Fruit fly (Drosophila melanogaster): ENCODE results near the gene ppk8.

The ppk8 gene

DNA sequence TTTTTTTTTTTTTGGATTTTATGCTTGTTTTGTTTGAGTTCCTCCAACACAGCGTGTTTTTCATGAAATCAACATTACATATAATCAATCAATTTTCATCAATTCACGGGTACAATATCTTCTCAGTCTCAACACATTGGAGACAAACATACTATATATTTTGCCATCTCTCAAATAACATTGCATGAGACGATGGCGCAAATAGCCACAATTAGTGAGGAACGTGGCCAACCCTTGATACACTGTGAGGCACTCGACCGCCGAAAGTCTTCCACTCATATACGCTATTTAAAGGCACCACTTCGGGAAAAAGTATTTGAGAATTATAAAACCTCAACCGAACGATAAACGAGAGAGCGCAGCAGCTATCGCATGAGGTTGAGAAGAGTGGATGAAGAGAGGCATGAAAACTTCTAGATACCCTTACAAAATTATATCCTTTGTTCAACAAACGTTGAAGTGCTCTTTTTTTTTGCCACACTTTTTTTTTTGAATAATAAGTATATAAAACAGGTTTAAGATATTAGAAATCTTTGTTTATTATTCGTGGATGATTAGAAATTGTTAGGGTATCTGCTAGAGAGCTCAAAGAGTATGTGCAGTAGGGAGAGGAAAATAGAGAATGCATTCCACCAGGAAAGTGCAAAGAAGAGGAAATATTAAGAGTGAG is 11.6 kb upstream of the ppk8 start (continued):
- TF ChIP-seq eyg (GFP tag; optimal IDR thresholded peaks at IDR 0.05), result no peak
- peak; percentile 45 for TF ChIP-seq cwo (GFP tag; optimal IDR thresholded peaks at IDR 0.05)
- TF ChIP-seq CG9876 (GFP tag; optimal IDR thresholded peaks at IDR 0.05), result no peak
- TF ChIP-seq wor (GFP tag; IDR thresholded peaks at IDR 0.05), result peak; percentile 93
- no peak for TF ChIP-seq en (GFP tag; optimal IDR thresholded peaks at IDR 0.05)
- peak; percentile 66 for TF ChIP-seq CG12299 (tag; optimal IDR thresholded peaks at IDR 0.05)
- TF ChIP-seq eve (GFP tag; optimal IDR thresholded peaks at IDR 0.05), result peak in 1 of 2 experiments; percentile 75
- peak; percentile 75; the same call in 1 of the 2 replicates for TF ChIP-seq CG42726 (GFP tag; IDR thresholded peaks at IDR 0.05; ENCODE audit: partially characterized antibody)
- no peak for TF ChIP-seq CG7271 (tag; optimal IDR thresholded peaks at IDR 0.05)
- peak; percentile 63 for TF ChIP-seq scrt (GFP tag; optimal IDR thresholded peaks at IDR 0.05)
- peak; percentile 66 for TF ChIP-seq CG8359 (GFP tag; optimal IDR thresholded peaks at IDR 0.05; ENCODE audit: borderline replicate concordance)
- TF ChIP-seq ken (GFP tag; IDR thresholded peaks at IDR 0.05), result peak; percentile 89
- peak in 1 of 2 experiments; percentile 44 for TF ChIP-seq crp (GFP tag; optimal IDR thresholded peaks at IDR 0.05)
- no peak for TF ChIP-seq her (GFP tag; optimal IDR thresholded peaks at IDR 0.05)
- no peak for TF ChIP-seq sna (GFP tag; IDR thresholded peaks at IDR 0.05; ENCODE audit: partially characterized antibody)
- no peak for TF ChIP-seq wek (GFP tag; optimal IDR thresholded peaks at IDR 0.05)
- TF ChIP-seq Hmx (GFP tag; optimal IDR thresholded peaks at IDR 0.05), result no peak
- TF ChIP-seq croc (GFP tag; conservative IDR thresholded peaks at IDR 0.05), result peak; percentile 82
- peak; percentile 66 for TF ChIP-seq CG32532 (GFP tag; IDR thresholded peaks at IDR 0.05)
- TF ChIP-seq zen2 (GFP tag; IDR thresholded peaks at IDR 0.05; ENCODE audit: partially characterized antibody), result no peak
- TF ChIP-seq zen (tag; optimal IDR thresholded peaks at IDR 0.05), result peak; percentile 67
- peak; percentile 82 for TF ChIP-seq CG1024 (GFP tag; IDR thresholded peaks at IDR 0.05)
- TF ChIP-seq CG18619 (GFP tag; optimal IDR thresholded peaks at IDR 0.05), result peak; percentile 71
- TF ChIP-seq ab (GFP tag; optimal IDR thresholded peaks at IDR 0.05), result no peak
- TF ChIP-seq org-1 (GFP tag; optimal IDR thresholded peaks at IDR 0.05), result peak; percentile 73
- no peak for TF ChIP-seq Dfd (GFP tag; optimal IDR thresholded peaks at IDR 0.05)
- peak; percentile 94 for TF ChIP-seq sens (GFP tag)
- peak; percentile 54 for TF ChIP-seq CG3065 (GFP tag; optimal IDR thresholded peaks at IDR 0.05)
- TF ChIP-seq Mes4 (GFP tag; optimal IDR thresholded peaks at IDR 0.05), result peak; percentile 69
- TF ChIP-seq ase (GFP tag; IDR thresholded peaks at IDR 0.05), result peak; percentile 84
- peak; percentile 46; the same call in 2 of the 3 replicates for TF ChIP-seq CG34422 (GFP tag; IDR thresholded peaks at IDR 0.05)
- no peak for TF ChIP-seq lbe (GFP tag; optimal IDR thresholded peaks at IDR 0.05)
- TF ChIP-seq CG10366 (GFP tag; IDR thresholded peaks at IDR 0.05), result peak; percentile 92
- TF ChIP-seq crc (GFP tag; optimal IDR thresholded peaks at IDR 0.05), result no peak
- TF ChIP-seq tgo (GFP tag; IDR thresholded peaks at IDR 0.05), result peak; percentile 71
- no peak for TF ChIP-seq CG30020 (tag; optimal IDR thresholded peaks at IDR 0.05)
- peak; percentile 19 for TF ChIP-seq CG7786 (GFP tag; optimal IDR thresholded peaks at IDR 0.05)
- TF ChIP-seq CG2129 (GFP tag; IDR thresholded peaks at IDR 0.05; ENCODE audit: partially characterized antibody), result no peak
- no peak for TF ChIP-seq yki (optimal IDR thresholded peaks at IDR 0.05)
- peak; percentile 35 for TF ChIP-seq gcm2 (GFP tag; optimal IDR thresholded peaks at IDR 0.05)
- TF ChIP-seq Aef1 (GFP tag; IDR thresholded peaks at IDR 0.05), result peak; percentile 80
- no peak for TF ChIP-seq CG11696 (GFP tag; IDR thresholded peaks at IDR 0.05)
- TF ChIP-seq Blimp-1 (GFP tag; optimal IDR thresholded peaks at IDR 0.05), result peak; percentile 92
- TF ChIP-seq gfzf (GFP tag; optimal IDR thresholded peaks at IDR 0.05), result no peak
- peak; percentile 54; the same call in 1 of the 2 replicates for TF ChIP-seq danr (GFP tag; IDR thresholded peaks at IDR 0.05)
- peak; percentile 63 for TF ChIP-seq Atf-2 (GFP tag; optimal IDR thresholded peaks at IDR 0.05)
- TF ChIP-seq CG13424 (tag; optimal IDR thresholded peaks at IDR 0.05), result peak; percentile 91
- TF ChIP-seq chn (GFP tag; optimal IDR thresholded peaks at IDR 0.05), result peak; percentile 81
- peak; percentile 74 for TF ChIP-seq Dek (tag; optimal IDR thresholded peaks at IDR 0.05)
- TF ChIP-seq Xbp1 (GFP tag; optimal IDR thresholded peaks at IDR 0.05), result peak; percentile 86
